Fruit fly (Drosophila melanogaster): ENCODE data around the gene para.

para gene

DNA sequence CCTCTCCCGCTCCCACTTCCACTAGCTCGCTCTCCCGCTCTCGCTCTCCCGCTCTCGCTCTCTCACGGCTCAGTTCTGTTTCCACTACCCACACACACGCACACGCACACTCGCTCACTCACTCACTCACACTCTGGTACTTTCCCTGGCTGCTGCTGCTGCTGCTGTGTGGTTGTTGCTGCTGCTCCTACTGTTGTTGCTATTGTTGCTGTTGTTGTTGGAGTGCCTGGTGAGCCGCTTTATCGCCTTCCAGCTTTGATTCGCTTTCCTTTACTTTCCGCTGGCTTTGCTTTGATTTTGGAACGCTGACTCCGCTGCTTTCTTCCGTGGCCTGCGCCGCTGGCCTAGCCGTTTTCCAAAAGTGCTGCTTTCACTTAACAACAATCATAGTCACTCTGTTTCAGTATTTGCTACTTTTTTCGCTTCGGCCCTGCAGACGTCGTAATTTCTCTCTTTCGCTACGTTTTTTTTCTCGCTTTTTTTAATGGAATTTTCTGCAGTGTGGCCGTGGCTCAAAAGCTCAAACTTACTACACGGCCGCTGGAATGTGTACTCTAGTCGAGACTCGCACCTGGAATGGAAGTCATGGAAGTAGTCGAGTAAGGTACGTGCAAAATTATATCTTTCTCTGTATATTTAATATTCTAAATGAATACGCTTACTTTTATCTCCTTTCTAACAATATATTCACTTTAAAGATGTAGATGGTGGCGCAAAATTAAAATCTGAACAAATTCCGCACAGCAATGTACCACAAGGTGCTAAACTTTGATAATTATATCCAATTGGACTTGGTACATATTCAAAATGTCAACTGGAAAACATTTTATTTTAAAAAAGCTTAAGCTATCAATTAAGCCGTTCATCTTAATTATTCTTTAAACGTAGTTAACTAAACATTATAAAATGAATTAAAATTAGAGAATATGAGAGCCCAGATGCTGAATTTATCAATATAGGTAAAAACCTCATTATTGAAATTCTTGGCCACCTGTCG lies 26.9 kb upstream of the para start, which contains the start of gene Pp2B-14D (continued):
- TF ChIP-seq amos (GFP tag; IDR thresholded peaks at IDR 0.05; ENCODE audit: partially characterized antibody) = peak; percentile 8; the same call in 1 of the 2 replicates
- TF ChIP-seq Dp (GFP tag; optimal IDR thresholded peaks at IDR 0.05) = peak; percentile 22
- peak; percentile 1 for TF ChIP-seq Sry-δ (GFP tag; optimal IDR thresholded peaks at IDR 0.05)
- peak; percentile 35 for TF ChIP-seq CG15514 (GFP tag; optimal IDR thresholded peaks at IDR 0.05)
- no peak for TF ChIP-seq CG8290 (GFP tag; optimal IDR thresholded peaks at IDR 0.05)
- peak in 1 of 2 experiments; percentile 37 for TF ChIP-seq CG8290 (tag; optimal IDR thresholded peaks at IDR 0.05)
- peak; percentile 32 for TF ChIP-seq CoRest (tag; optimal IDR thresholded peaks at IDR 0.05)
- peak; percentile 79 for TF ChIP-seq sqz (GFP tag; optimal IDR thresholded peaks at IDR 0.05)
- TF ChIP-seq sens (GFP tag) = peak; percentile 46
- TF ChIP-seq Deaf1 (tag; optimal IDR thresholded peaks at IDR 0.05) = peak; percentile 22
- TF ChIP-seq eve (GFP tag; optimal IDR thresholded peaks at IDR 0.05) = no peak
- no peak for TF ChIP-seq CG15073 (GFP tag; optimal IDR thresholded peaks at IDR 0.05)
- peak; percentile 46 for TF ChIP-seq Adf1 (GFP tag; IDR thresholded peaks at IDR 0.05)
- no peak for TF ChIP-seq Ravus (GFP tag; IDR thresholded peaks at IDR 0.05)
- TF ChIP-seq CG10543 (GFP tag; optimal IDR thresholded peaks at IDR 0.05) = peak; percentile 32
- peak; percentile 93 for TF ChIP-seq cg (GFP tag; optimal IDR thresholded peaks at IDR 0.05)
- TF ChIP-seq Rfx (GFP tag; IDR thresholded peaks at IDR 0.05) = 0 out of 2 replicates have a peak, but pooled peaks have one; percentile 6
- TF ChIP-seq vvl (GFP tag; IDR thresholded peaks at IDR 0.05) = peak; percentile 24; the same call in 1 of the 2 replicates
- TF ChIP-seq CG10565 (GFP tag; optimal IDR thresholded peaks at IDR 0.05) = no peak
- no peak for TF ChIP-seq gcm2 (GFP tag; optimal IDR thresholded peaks at IDR 0.05)
- peak; percentile 98 for TF ChIP-seq yki (optimal IDR thresholded peaks at IDR 0.05)
- TF ChIP-seq CG2678 (tag; optimal IDR thresholded peaks at IDR 0.05) = peak; percentile 2
- TF ChIP-seq CG6683 (GFP tag; optimal IDR thresholded peaks at IDR 0.05) = no peak
- peak; percentile 23 for TF ChIP-seq Hand (GFP tag; optimal IDR thresholded peaks at IDR 0.05)

DNA sequence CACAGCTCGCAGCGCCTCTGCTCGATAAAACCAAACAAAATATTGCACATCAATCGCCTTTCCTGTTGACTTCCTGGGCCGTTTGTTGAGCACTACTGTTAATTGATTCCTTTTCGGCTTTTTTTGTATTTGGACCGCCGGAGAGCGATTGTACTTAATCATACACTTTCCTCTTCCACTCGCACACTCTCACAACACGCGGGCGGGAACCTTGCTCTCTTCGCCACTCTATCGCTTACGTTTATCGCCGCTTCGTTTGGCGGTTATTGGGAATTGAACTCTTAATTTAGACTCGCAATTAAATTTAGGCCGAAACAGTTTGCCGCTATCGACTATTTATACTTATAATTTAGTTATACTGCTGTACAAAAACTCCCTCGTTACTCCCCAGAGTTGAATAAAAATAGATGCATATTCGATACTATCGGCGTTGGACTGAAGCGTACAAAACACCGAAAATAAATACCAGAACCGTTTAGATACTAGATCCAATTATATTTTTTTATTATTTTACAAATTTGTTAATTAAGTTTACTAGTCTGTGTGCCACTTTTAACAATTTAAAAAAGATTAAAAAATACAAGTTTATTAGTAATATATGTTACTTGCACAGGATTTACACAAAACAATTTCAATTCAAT lies 20.8 kb upstream of the para start, which contains the start of gene Arp2:
Arp2 (minus strand) TSS at position 427 of the 641 bp plus-strand sequence.
- TF ChIP-seq CG6254 (GFP tag; optimal IDR thresholded peaks at IDR 0.05) (no peak), CG17802 (tag; optimal IDR thresholded peaks at IDR 0.05) (no peak), inv (GFP tag; IDR thresholded peaks at IDR 0.05; ENCODE audit: partially characterized antibody) (peak; percentile 66), CG9727 (GFP tag; optimal IDR thresholded peaks at IDR 0.05) (no peak), Mes4 (GFP tag; optimal IDR thresholded peaks at IDR 0.05) (no peak), oc (tag; optimal IDR thresholded peaks at IDR 0.05) (no peak), CG14050 (GFP tag; IDR thresholded peaks at IDR 0.05) (no peak), Camta (GFP tag; optimal IDR thresholded peaks at IDR 0.05) (no peak), CHES-1-like (GFP tag; optimal IDR thresholded peaks at IDR 0.05) (no peak), hb (GFP tag; IDR thresholded peaks at IDR 0.05; ENCODE audit: partially characterized antibody) (peak; percentile 68), z (GFP tag; IDR thresholded peaks at IDR 0.05) (no peak), CG2129 (GFP tag; IDR thresholded peaks at IDR 0.05; ENCODE audit: partially characterized antibody) (peak; percentile 32; the same call in 1 of the 2 replicates), Bdp1 (GFP tag; optimal IDR thresholded peaks at IDR 0.05) (no peak), zen2 (GFP tag; IDR thresholded peaks at IDR 0.05; ENCODE audit: partially characterized antibody) (no peak; the same call in 2 of the 3 replicates), CG34224 (GFP tag; IDR thresholded peaks at IDR 0.05; ENCODE audit: partially characterized antibody) (peak; percentile 69), CG11247 (GFP tag; IDR thresholded peaks at IDR 0.05) (no peak), BEAF-32 (GFP tag; optimal IDR thresholded peaks at IDR 0.05) (peak; percentile 79), Opbp (GFP tag; IDR thresholded peaks at IDR 0.05; ENCODE audit: partially characterized antibody) (peak; percentile 70; the same call in 2 of the 3 replicates), Dp (GFP tag; optimal IDR thresholded peaks at IDR 0.05) (peak; percentile 50), CG14710 (tag; optimal IDR thresholded peaks at IDR 0.05) (peak; percentile 56), nmo (GFP tag; optimal IDR thresholded peaks at IDR 0.05) (peak; percentile 14), chinmo (GFP tag; IDR thresholded peaks at IDR 0.05; ENCODE audit: partially characterized antibody) (0 out of 4 replicates have a peak, but pooled peaks have one; percentile 16), hkb (optimal IDR thresholded peaks at IDR 0.05) (no peak), hkb (GFP tag; IDR thresholded peaks at IDR 0.05) (no peak)

Data from whole organism, embryonic.